Worm (Caenorhabditis elegans) whole organism, late embryonic: ENCODE measurements around the gene snrp-3.
"Not testable (repeated sequence)": the region's sequence is repeated elsewhere in the genome, so short reads cannot be mapped to it uniquely, and the experiment has no call there.

ENCODE experiments used
- C08G9.2 ChIP-seq: sonication (generic microtip); optimal IDR thresholded peaks from 2 replicates; lab custom pipeline; 2016; ENCODE audit warnings: mild to moderate bottlenecking, missing genetic modification characterization, moderate library complexity, missing compliant biosample characterization
- K09A11.1 ChIP-seq: sonication (generic microtip); optimal IDR thresholded peaks from 2 replicates; lab custom pipeline; 2017; ENCODE audit warnings: antibody characterized with exemption, mild to moderate bottlenecking, missing genetic modification characterization, missing compliant biosample characterization; ENCODE audit not compliant: insufficient read depth
- T23F11.4 ChIP-seq: fragments of 200-800 bp; sonication (Bioruptor generic); optimal IDR thresholded peaks from 2 replicates; lab custom pipeline; 2018; ENCODE audit warnings: mild to moderate bottlenecking, missing genetic modification characterization, missing compliant biosample characterization
- ahr-1 ChIP-seq: sonication (generic microtip); optimal IDR thresholded peaks from 2 replicates; lab custom pipeline; 2016; ENCODE audit warnings: missing genetic modification characterization, missing compliant biosample characterization
- ama-1 ChIP-seq: fragments of 150-350 bp; optimal IDR thresholded peaks from 2 replicates; lab custom pipeline; 2014
- ceh-14 ChIP-seq: sonication (generic microtip); optimal IDR thresholded peaks from 2 replicates; lab custom pipeline; 2016; ENCODE audit warnings: missing genotype, missing genetic modification characterization, missing compliant biosample characterization
- ceh-19 ChIP-seq: fragments of 200-800 bp; sonication (Bioruptor generic); optimal IDR thresholded peaks from 2 replicates; lab custom pipeline; 2018; ENCODE audit warnings: mild to moderate bottlenecking, missing genetic modification characterization, missing compliant biosample characterization
- ceh-24 ChIP-seq: sonication (generic microtip); optimal IDR thresholded peaks from 2 replicates; lab custom pipeline; 2016; ENCODE audit warnings: mild to moderate bottlenecking, missing genetic modification characterization, missing compliant biosample characterization
- ceh-30 ChIP-seq: fragments of 150-350 bp; optimal IDR thresholded peaks from 2 replicates; lab custom pipeline; 2014; ENCODE audit warnings: missing biosample characterization, missing genetic modification characterization
- ceh-34 ChIP-seq: sonication (generic microtip); optimal IDR thresholded peaks from 2 replicates; lab custom pipeline; 2016; ENCODE audit warnings: mild to moderate bottlenecking, missing genetic modification characterization, missing compliant biosample characterization
- ceh-45 ChIP-seq: fragments of 200-800 bp; sonication (Bioruptor generic); IDR thresholded peaks from 2 replicates; pipeline ENCODE4 v1.3.6; 2022; ENCODE audit warnings: missing genetic modification reagents, missing genetic modification characterization, missing compliant biosample characterization
- ceh-6 ChIP-seq: fragments of 200-800 bp; sonication (Bioruptor generic); optimal IDR thresholded peaks from 2 replicates; lab custom pipeline; 2018; ENCODE audit warnings: mild to moderate bottlenecking, missing genetic modification characterization, missing compliant biosample characterization
- dmd-4 ChIP-seq: sonication (generic microtip); optimal IDR thresholded peaks from 2 replicates; lab custom pipeline; 2016; ENCODE audit warnings: borderline replicate concordance, missing genetic modification characterization, missing compliant biosample characterization
- dve-1 ChIP-seq: sonication (generic microtip); optimal IDR thresholded peaks from 2 replicates; lab custom pipeline; 2017; ENCODE audit warnings: antibody characterized with exemption, mild to moderate bottlenecking, missing genetic modification characterization, missing compliant biosample characterization
- elt-4 ChIP-seq: sonication (generic microtip); optimal IDR thresholded peaks from 2 replicates; lab custom pipeline; 2016; ENCODE audit warnings: missing genetic modification characterization, missing compliant biosample characterization
- fkh-10 ChIP-seq: fragments of 150-350 bp; optimal IDR thresholded peaks from 2 replicates; lab custom pipeline; 2014; ENCODE audit warnings: missing biosample characterization, missing genetic modification reagents, missing genetic modification characterization
- fkh-6 ChIP-seq: sonication (generic microtip); optimal IDR thresholded peaks from 2 replicates; lab custom pipeline; 2016; ENCODE audit warnings: missing genetic modification characterization, missing compliant biosample characterization
- gmeb-2 ChIP-seq: sonication (generic microtip); optimal IDR thresholded peaks from 2 replicates; lab custom pipeline; 2016; ENCODE audit warnings: missing genetic modification characterization, inconsistent platforms, missing compliant biosample characterization
- hlh-13 ChIP-seq: fragments of 200-800 bp; sonication (Bioruptor generic); optimal IDR thresholded peaks from 2 replicates; lab custom pipeline; 2018; ENCODE audit warnings: mild to moderate bottlenecking, missing genetic modification characterization, missing compliant biosample characterization
- hlh-15 ChIP-seq: sonication (generic microtip); optimal IDR thresholded peaks from 2 replicates; lab custom pipeline; 2016; ENCODE audit warnings: missing genetic modification characterization, missing compliant biosample characterization
- hlh-30 ChIP-seq: sonication (generic microtip); optimal IDR thresholded peaks from 2 replicates; lab custom pipeline; 2017; ENCODE audit warnings: antibody characterized with exemption, missing genetic modification characterization, missing compliant biosample characterization; ENCODE audit not compliant: insufficient read depth
- hlh-6 ChIP-seq: sonication (generic microtip); optimal IDR thresholded peaks from 2 replicates; lab custom pipeline; 2016; ENCODE audit warnings: missing genotype, missing genetic modification characterization, missing compliant biosample characterization
- hlh-8 ChIP-seq: sonication (generic microtip); optimal IDR thresholded peaks from 2 replicates; lab custom pipeline; 2016; ENCODE audit warnings: missing genotype, missing genetic modification characterization, missing compliant biosample characterization
- lim-6 ChIP-seq: sonication (generic microtip); optimal IDR thresholded peaks from 2 replicates; lab custom pipeline; 2016; ENCODE audit warnings: missing genetic modification characterization, missing compliant biosample characterization
- nfya-1 ChIP-seq: sonication (generic microtip); optimal IDR thresholded peaks from 2 replicates; lab custom pipeline; 2017; ENCODE audit warnings: missing genetic modification characterization, mild to moderate bottlenecking, missing compliant biosample characterization, antibody characterized with exemption, moderate library complexity
- nhr-11 ChIP-seq: fragments of 150-350 bp; optimal IDR thresholded peaks from 2 replicates; lab custom pipeline; 2014; ENCODE audit warnings: missing biosample characterization, missing genetic modification characterization
- nhr-232 ChIP-seq: sonication (generic microtip); optimal IDR thresholded peaks from 2 replicates; lab custom pipeline; 2016; ENCODE audit warnings: missing genetic modification characterization, missing compliant biosample characterization
- pat-9 ChIP-seq: fragments of 200-800 bp; sonication (Bioruptor generic); optimal IDR thresholded peaks from 2 replicates; lab custom pipeline; 2018; ENCODE audit warnings: mild to moderate bottlenecking, missing genetic modification characterization, moderate library complexity, missing compliant biosample characterization
- pax-1 ChIP-seq: fragments of 150-350 bp; optimal IDR thresholded peaks from 2 replicates; lab custom pipeline; 2014; ENCODE audit warnings: missing biosample characterization, missing genetic modification characterization
- pha-4 ChIP-seq: fragments of 150-350 bp; optimal IDR thresholded peaks from 2 replicates; lab custom pipeline; 2018; ENCODE audit warnings: missing biosample characterization, missing genetic modification reagents, missing genetic modification characterization
- pqm-1 ChIP-seq: sonication (generic microtip); optimal IDR thresholded peaks from 2 replicates; lab custom pipeline; 2016; ENCODE audit warnings: missing genetic modification characterization, missing compliant biosample characterization
- ref-2 ChIP-seq: sonication (generic microtip); optimal IDR thresholded peaks from 2 replicates; lab custom pipeline; 2016; ENCODE audit warnings: missing genetic modification characterization, missing compliant biosample characterization
- syd-9 ChIP-seq: sonication (generic microtip); optimal IDR thresholded peaks from 2 replicates; lab custom pipeline; 2016; ENCODE audit warnings: mild to moderate bottlenecking, missing genetic modification characterization, moderate library complexity, missing compliant biosample characterization
- tbx-7 ChIP-seq: sonication (generic microtip); optimal IDR thresholded peaks from 2 replicates; lab custom pipeline; 2016; ENCODE audit warnings: missing genotype, missing genetic modification characterization, missing compliant biosample characterization
- ttx-3 ChIP-seq: sonication (generic microtip); optimal IDR thresholded peaks from 2 replicates; lab custom pipeline; 2016; ENCODE audit warnings: missing genetic modification reagents, missing genetic modification characterization, missing compliant biosample characterization
- unc-3 ChIP-seq, 2 experiments: fragments of 200-800 bp in 1 of 2; sonication (Bioruptor generic) in 1 of 2; sonication (generic microtip) in 1 of 2; conservative IDR thresholded peaks in 1 of 2; optimal IDR thresholded peaks in 1 of 2; 2 replicates each; pipeline versions ENCODE4 v1.3.6 to Lab custom; 2016 to 2022; ENCODE audit warnings: missing compliant biosample characterization in 2 of 2, missing genetic modification characterization in 2 of 2, missing genetic modification reagents in 1 of 2
- unc-42 ChIP-seq: sonication (generic microtip); optimal IDR thresholded peaks from 2 replicates; lab custom pipeline; 2016; ENCODE audit warnings: missing genotype, missing genetic modification characterization, missing compliant biosample characterization
- unc-55 ChIP-seq: sonication (generic microtip); optimal IDR thresholded peaks from 2 replicates; lab custom pipeline; 2017; ENCODE audit warnings: missing biosample characterization, missing genetic modification reagents, missing genetic modification characterization
- zip-5 ChIP-seq: sonication (generic microtip); optimal IDR thresholded peaks from 2 replicates; lab custom pipeline; 2016; ENCODE audit warnings: missing genetic modification characterization, missing compliant biosample characterization

The snrp-3 gene

ce11 chrIV:8715032-8715431 is 27.4 kb upstream of the snrp-3 start, which contains the start of the genes parg-2 and ipla-5:
TSS of gene parg-2 (minus strand) at chrIV:8715132.
TSS of gene ipla-5 (plus strand) at chrIV:8715247.
- TF ChIP-seq zip-5 (tag; lab: Kevin White, UChicago); ceh-34; nhr-11 (tag; lab: Kevin White, UChicago): not testable (repeated sequence)

ce11 chrIV:8708046-8708445 is 20.4 kb upstream of the snrp-3 start:
- TF ChIP-seq gmeb-2 = no peak
- no peak for TF ChIP-seq pqm-1
- no peak for TF ChIP-seq ahr-1 (tag; lab: Kevin White, UChicago)
- TF ChIP-seq pha-4 (tag; lab: Kevin White, UChicago) = no peak
- no peak for TF ChIP-seq zip-5 (tag; lab: Kevin White, UChicago)
- TF ChIP-seq ama-1 (lab: Kevin White, UChicago) = no peak
- no peak for TF ChIP-seq ceh-24
- TF ChIP-seq T23F11.4 (GFP tag; lab: Kevin White, UChicago) = no peak
- TF ChIP-seq fkh-6 (tag; lab: Kevin White, UChicago) = no peak
- TF ChIP-seq pax-1 (tag; lab: Kevin White, UChicago) = no peak
- no peak for TF ChIP-seq hlh-15 (tag; lab: Kevin White, UChicago)
- no peak for TF ChIP-seq tbx-7 (tag; lab: Kevin White, UChicago)
- no peak for TF ChIP-seq K09A11.1
- TF ChIP-seq nhr-11 (tag; lab: Kevin White, UChicago) = no peak
- TF ChIP-seq unc-3 (GFP tag; conservative IDR thresholded peaks at IDR 0.05; lab: Robert Waterston, UW) = no peak
- no peak for TF ChIP-seq unc-3 (tag; optimal IDR thresholded peaks at IDR 0.05; lab: Kevin White, UChicago)
- no peak for TF ChIP-seq ceh-30 (tag; lab: Kevin White, UChicago)
- no peak for TF ChIP-seq hlh-30 (tag; lab: Kevin White, UChicago)
- no peak for TF ChIP-seq lim-6 (tag; lab: Kevin White, UChicago)
- no peak for TF ChIP-seq ceh-6 (GFP tag; lab: Kevin White, UChicago)
- TF ChIP-seq syd-9 (tag; lab: Kevin White, UChicago) = no peak

- no peak for TF ChIP-seq ceh-19 (GFP tag; lab: Kevin White, UChicago)
- TF ChIP-seq tbx-7 (tag; lab: Kevin White, UChicago) = no peak
- no peak for TF ChIP-seq fkh-6 (tag; lab: Kevin White, UChicago)
- TF ChIP-seq ceh-30 (tag; lab: Kevin White, UChicago) = no peak
- no peak for TF ChIP-seq hlh-30 (tag; lab: Kevin White, UChicago)
- TF ChIP-seq ceh-14 = no peak
- no peak for TF ChIP-seq dmd-4 (tag; lab: Kevin White, UChicago)
- no peak for TF ChIP-seq fkh-10 (GFP tag; lab: Kevin White, UChicago)
- TF ChIP-seq nhr-232 (tag; lab: Kevin White, UChicago) = no peak
- TF ChIP-seq ama-1 (lab: Kevin White, UChicago) = no peak
- TF ChIP-seq hlh-6 (tag; lab: Kevin White, UChicago) = no peak
- no peak for TF ChIP-seq elt-4 (tag; lab: Kevin White, UChicago)
- TF ChIP-seq pat-9 = no peak
- TF ChIP-seq nfya-1 (tag; lab: Kevin White, UChicago) = no peak
- TF ChIP-seq, all 69 proteins: peak for 0
Measured at ce11 chrIV:8705504-8705903, 17.9 kb upstream of the snrp-3 start, which contains the start of gene H23L24.4. TSS of gene H23L24.4 (minus strand) at chrIV:8705604.

- TF ChIP-seq dve-1 (tag; lab: Kevin White, UChicago) (no peak), C08G9.2 (tag; lab: Kevin White, UChicago) (no peak), hlh-13 (GFP tag; lab: Kevin White, UChicago) (no peak), ref-2 (tag; lab: Kevin White, UChicago) (no peak), syd-9 (tag; lab: Kevin White, UChicago) (no peak), hlh-8 (tag; lab: Kevin White, UChicago) (no peak), unc-55 (GFP tag; lab: Kevin White, UChicago) (no peak), unc-42 (no peak), hlh-6 (tag; lab: Kevin White, UChicago) (no peak), unc-3 (GFP tag; conservative IDR thresholded peaks at IDR 0.05; lab: Robert Waterston, UW) (no peak), unc-3 (tag; optimal IDR thresholded peaks at IDR 0.05; lab: Kevin White, UChicago) (no peak), ceh-45 (GFP tag; lab: Robert Waterston, UW) (no peak), ceh-24 (no peak), ttx-3 (tag; lab: Kevin White, UChicago) (no peak)
- TF ChIP-seq, all 69 proteins: peak for 0
Measured at ce11 chrIV:8697436-8697835, 9.8 kb upstream of the snrp-3 start, which contains the start of gene ttll-11. TSS of gene ttll-11 (plus strand) at chrIV:8697736.
